Worm (Caenorhabditis elegans) whole organism, mixed stage, embryonic: Measurements from ENCODE around the gene gst-17.

ENCODE experiments used
- ceh-39 ChIP-seq: fragments of 150-350 bp; optimal IDR thresholded peaks from 2 replicates; lab custom pipeline; 2014; ENCODE audit warnings: missing biosample characterization, missing genetic modification characterization
- ham-2 ChIP-seq: fragments of 200-800 bp; sonication (Bioruptor generic); optimal IDR thresholded peaks from 2 replicates; lab custom pipeline; 2018; ENCODE audit warnings: mild to moderate bottlenecking, missing genetic modification characterization, missing compliant biosample characterization
- hlh-1 ChIP-seq: fragments of 150-350 bp; optimal IDR thresholded peaks from 2 replicates; lab custom pipeline; 2014; ENCODE audit warnings: missing biosample characterization, missing genetic modification reagents, missing genetic modification characterization
- lsy-2 ChIP-seq: fragments of 150-350 bp; optimal IDR thresholded peaks from 2 replicates; lab custom pipeline; 2014; ENCODE audit warnings: missing biosample characterization, missing genetic modification characterization
- nhr-12 ChIP-seq: fragments of 150-350 bp; optimal IDR thresholded peaks from 2 replicates; lab custom pipeline; 2014; ENCODE audit warnings: missing biosample characterization, missing genetic modification characterization
- pha-4 ChIP-seq: fragments of 150-350 bp; optimal IDR thresholded peaks from 2 replicates; lab custom pipeline; 2018; ENCODE audit warnings: missing biosample characterization, missing genetic modification reagents, missing genetic modification characterization
- unc-39 ChIP-seq: fragments of 150-350 bp; optimal IDR thresholded peaks from 2 replicates; lab custom pipeline; 2014; ENCODE audit warnings: missing biosample characterization, missing genetic modification characterization
- unc-62 ChIP-seq: fragments of 150-350 bp; optimal IDR thresholded peaks from 2 replicates; lab custom pipeline; 2014; ENCODE audit warnings: missing biosample characterization, missing genetic modification reagents, missing genetic modification characterization

DNA sequence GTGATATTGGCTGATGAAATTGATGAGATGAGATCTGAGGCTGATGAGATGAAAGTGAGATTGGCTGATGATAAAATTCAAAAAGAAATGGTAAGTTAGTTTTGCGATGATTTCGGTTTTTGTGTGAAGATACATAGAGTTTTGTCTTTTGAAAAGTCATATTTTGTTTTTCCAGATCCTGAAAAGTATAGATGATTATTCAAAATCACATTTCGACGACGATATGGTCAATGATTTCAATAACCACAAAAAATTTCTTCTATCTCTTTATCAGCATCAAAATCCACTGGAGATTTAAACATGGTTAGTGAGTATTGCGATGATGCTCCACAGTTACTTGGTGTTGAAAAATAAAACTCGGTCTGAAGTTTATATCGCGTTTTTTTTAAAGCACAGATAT, 29.7 kb downstream of the gst-17 start, which contains the start of gene csp-1:
- TF ChIP-seq ceh-39 (tag; lab: Kevin White, UChicago), result no peak
- TF ChIP-seq lsy-2 (tag; lab: Kevin White, UChicago), result no peak
- no peak for TF ChIP-seq unc-39 (tag; lab: Kevin White, UChicago)
- no peak for TF ChIP-seq hlh-1 (tag; lab: Kevin White, UChicago)
- no peak for TF ChIP-seq unc-62 (GFP tag; lab: Kevin White, UChicago)
- no peak for TF ChIP-seq nhr-12 (tag; lab: Kevin White, UChicago)
- TF ChIP-seq pha-4 (tag; lab: Kevin White, UChicago), result no peak
- no peak for TF ChIP-seq ham-2
